Fruit fly (Drosophila melanogaster) whole organism, embryonic: ENCODE results near the gene ATPsynC.

Source experiments
- Atf-2 ChIP-seq: fragments of 200-800 bp; sonication (Bioruptor generic); optimal IDR thresholded peaks from 2 replicates; lab custom pipeline; 2016; ENCODE audit warnings: missing biosample characterization, missing genetic modification characterization
- CG11695 ChIP-seq: fragments of 200-800 bp; sonication (Bioruptor generic); IDR thresholded peaks from 3 replicates; pipeline ENCODE4 v1.3.6; 2022; ENCODE audit warnings: missing biosample characterization, missing genetic modification characterization
- CG11696 ChIP-seq: fragments of 200-800 bp; sonication (Bioruptor generic); IDR thresholded peaks from 2 replicates; pipeline ENCODE4 v1.3.6; 2022; ENCODE audit warnings: missing biosample characterization, missing genetic modification characterization
- CG12104 ChIP-seq: fragments of 200-800 bp; sonication (Bioruptor generic); optimal IDR thresholded peaks from 3 replicates; lab custom pipeline; 2016; ENCODE audit warnings: missing biosample characterization, missing genetic modification characterization
- CG15696 ChIP-seq: fragments of 200-800 bp; sonication (Bioruptor generic); optimal IDR thresholded peaks from 2 replicates; lab custom pipeline; 2019; ENCODE audit warnings: missing biosample characterization, mild to moderate bottlenecking, missing genetic modification characterization, moderate library complexity
- CG1603 ChIP-seq: fragments of 200-800 bp; sonication (Bioruptor generic); optimal IDR thresholded peaks from 2 replicates; lab custom pipeline; 2019; ENCODE audit warnings: missing biosample characterization, mild to moderate bottlenecking, missing genetic modification characterization, moderate library complexity
- CG17186 ChIP-seq: fragments of 200-800 bp; sonication (Bioruptor generic); optimal IDR thresholded peaks from 3 replicates; lab custom pipeline; 2017; ENCODE audit warnings: missing biosample characterization, missing genetic modification reagents, missing genetic modification characterization
- CG1792 ChIP-seq: fragments of 200-800 bp; sonication (Bioruptor generic); optimal IDR thresholded peaks from 2 replicates; lab custom pipeline; 2016; ENCODE audit warnings: missing biosample characterization, missing genetic modification characterization
- CG31388 ChIP-seq: fragments of 200-800 bp; sonication (Bioruptor generic); optimal IDR thresholded peaks from 2 replicates; lab custom pipeline; 2016; ENCODE audit warnings: missing biosample characterization, missing genetic modification characterization
- CG34224 ChIP-seq: fragments of 200-800 bp; sonication (Bioruptor generic); IDR thresholded peaks from 3 replicates; pipeline ENCODE4 v1.3.6; 2022; ENCODE audit warnings: missing biosample characterization, missing genetic modification characterization; ENCODE audit not compliant: partially characterized antibody
- CG4404 ChIP-seq: fragments of 200-800 bp; sonication (Bioruptor generic); IDR thresholded peaks from 2 replicates; pipeline ENCODE4 v1.3.6; 2022; ENCODE audit warnings: missing biosample characterization, missing genetic modification characterization
- CG4707 ChIP-seq: fragments of 200-800 bp; sonication (Bioruptor generic); optimal IDR thresholded peaks from 2 replicates; lab custom pipeline; 2018; ENCODE audit warnings: missing biosample characterization, mild to moderate bottlenecking, missing genetic modification characterization, moderate library complexity
- CG7786 ChIP-seq: fragments of 200-800 bp; sonication (Bioruptor generic); optimal IDR thresholded peaks from 2 replicates; lab custom pipeline; 2016; ENCODE audit warnings: missing biosample characterization, missing genetic modification characterization
- CG7987 ChIP-seq: fragments of 200-800 bp; sonication (Bioruptor generic); optimal IDR thresholded peaks from 2 replicates; lab custom pipeline; 2018; ENCODE audit warnings: missing biosample characterization, mild to moderate bottlenecking, missing genetic modification characterization, moderate library complexity
- CG8290 ChIP-seq, 3 experiments: fragments of 200-800 bp; sonication (Bioruptor generic); optimal IDR thresholded peaks; 2 replicates each; lab custom pipeline; 2016 to 2019; ENCODE audit warnings: missing biosample characterization in 3 of 3, missing genetic modification characterization in 3 of 3, mild to moderate bottlenecking in 2 of 3, moderate library complexity in 1 of 3
- CG8944 ChIP-seq: fragments of 200-800 bp; sonication (Bioruptor generic); optimal IDR thresholded peaks from 3 replicates; lab custom pipeline; 2016; ENCODE audit warnings: missing biosample characterization, missing genetic modification characterization
- CG9797 ChIP-seq: fragments of 200-800 bp; sonication (Bioruptor generic); optimal IDR thresholded peaks from 3 replicates; lab custom pipeline; 2018; ENCODE audit warnings: missing biosample characterization, mild to moderate bottlenecking, missing genetic modification characterization
- Dref ChIP-seq: fragments of 200-800 bp; sonication (Bioruptor generic); IDR thresholded peaks from 2 replicates; pipeline ENCODE4 v1.3.6; 2022; ENCODE audit warnings: missing biosample characterization, missing genetic modification characterization
- Gug ChIP-seq: fragments of 200-800 bp; sonication (Bioruptor generic); IDR thresholded peaks from 4 replicates; pipeline ENCODE4 v1.3.6; 2022; ENCODE audit warnings: missing biosample characterization, missing genetic modification characterization
- HLH54F ChIP-seq: fragments of 200-800 bp; sonication (Bioruptor generic); optimal IDR thresholded peaks from 3 replicates; lab custom pipeline; 2016; ENCODE audit warnings: missing biosample characterization, missing genetic modification characterization
- Hand ChIP-seq: fragments of 200-800 bp; sonication (Bioruptor generic); optimal IDR thresholded peaks from 2 replicates; lab custom pipeline; 2017; ENCODE audit warnings: mild to moderate bottlenecking, missing biosample characterization, missing genetic modification reagents, missing genetic modification characterization
- Hr78 ChIP-seq, 2 experiments: fragments of 200-800 bp in 1 of 2; fragments of >200 bp in 1 of 2; sonication (Bioruptor generic) in 1 of 2; optimal IDR thresholded peaks; 2 replicates each; lab custom pipeline; 2017 to 2019; ENCODE audit warnings: missing biosample characterization in 2 of 2, missing genetic modification characterization in 2 of 2, mild to moderate bottlenecking in 1 of 2, moderate library complexity in 1 of 2
- Hsf ChIP-seq: fragments of 200-800 bp; sonication (Bioruptor generic); optimal IDR thresholded peaks from 3 replicates; lab custom pipeline; 2016; ENCODE audit warnings: missing biosample characterization, missing genetic modification characterization
- Jarid2 ChIP-seq: fragments of 200-800 bp; sonication (Bioruptor generic); optimal IDR thresholded peaks from 3 replicates; lab custom pipeline; 2017; ENCODE audit warnings: mild to moderate bottlenecking, missing biosample characterization, missing genetic modification reagents, missing genetic modification characterization
- Pdp1 ChIP-seq, 2 experiments: fragments of 200-800 bp; sonication (Bioruptor generic); optimal IDR thresholded peaks; 3 replicates each; lab custom pipeline; 2016; ENCODE audit warnings: missing biosample characterization in 2 of 2, missing genetic modification characterization in 2 of 2, mild to moderate bottlenecking in 1 of 2, moderate library complexity in 1 of 2
- Six4 ChIP-seq: fragments of 200-800 bp; sonication (Bioruptor generic); optimal IDR thresholded peaks from 2 replicates; lab custom pipeline; 2016; ENCODE audit warnings: missing biosample characterization, missing genetic modification characterization
- Sry-δ ChIP-seq: fragments of 200-800 bp; sonication (Bioruptor generic); optimal IDR thresholded peaks from 2 replicates; lab custom pipeline; 2016; ENCODE audit warnings: missing biosample characterization, missing genetic modification characterization
- ab ChIP-seq: fragments of 200-800 bp; sonication (Bioruptor generic); optimal IDR thresholded peaks from 2 replicates; lab custom pipeline; 2016; ENCODE audit warnings: missing biosample characterization, missing genetic modification characterization
- aop ChIP-seq: fragments of 200-800 bp; sonication (Bioruptor generic); IDR thresholded peaks from 2 replicates; pipeline ENCODE4 v1.3.6; 2022; ENCODE audit warnings: missing biosample characterization, missing genetic modification characterization
- da ChIP-seq: fragments of 200-800 bp; sonication (Bioruptor generic); optimal IDR thresholded peaks from 2 replicates; lab custom pipeline; 2016; ENCODE audit warnings: missing biosample characterization, missing genetic modification characterization
- emc ChIP-seq: fragments of 200-800 bp; sonication (Bioruptor generic); optimal IDR thresholded peaks from 2 replicates; lab custom pipeline; 2016; ENCODE audit warnings: missing biosample characterization, missing genetic modification characterization
- ewg ChIP-seq: fragments of 200-800 bp; sonication (Bioruptor generic); optimal IDR thresholded peaks from 3 replicates; lab custom pipeline; 2017; ENCODE audit warnings: mild to moderate bottlenecking, missing biosample characterization, missing genetic modification reagents, missing genetic modification characterization
- gcm ChIP-seq: fragments of 200-800 bp; sonication (Bioruptor generic); optimal IDR thresholded peaks from 2 replicates; lab custom pipeline; 2019; ENCODE audit warnings: missing biosample characterization, mild to moderate bottlenecking, missing genetic modification characterization, moderate library complexity
- gcm2 ChIP-seq: fragments of 200-800 bp; sonication (Bioruptor generic); optimal IDR thresholded peaks from 2 replicates; lab custom pipeline; 2016; ENCODE audit warnings: missing biosample characterization, missing genetic modification characterization
- hkb ChIP-seq, 2 experiments: fragments of 200-800 bp in 1 of 2; fragments of >200 bp in 1 of 2; sonication (Bioruptor generic) in 1 of 2; IDR thresholded peaks in 1 of 2; optimal IDR thresholded peaks in 1 of 2; 2 replicates each; pipeline versions ENCODE4 v1.3.6 to Lab custom; 2017 to 2022; ENCODE audit warnings: missing biosample characterization in 1 of 2, missing genetic modification characterization in 1 of 2
- lov ChIP-seq, 2 experiments: fragments of 200-800 bp in 1 of 2; fragments of >200 bp in 1 of 2; sonication (Bioruptor generic) in 1 of 2; IDR thresholded peaks in 1 of 2; optimal IDR thresholded peaks in 1 of 2; 2 replicates in 1 of 2; 3 replicates in 1 of 2; pipeline versions ENCODE4 v1.3.6 to Lab custom; 2017 to 2022; ENCODE audit warnings: missing biosample characterization in 1 of 2, missing genetic modification characterization in 1 of 2
- mirr ChIP-seq: fragments of 200-800 bp; sonication (Bioruptor generic); optimal IDR thresholded peaks from 3 replicates; lab custom pipeline; 2018; ENCODE audit warnings: missing biosample characterization, mild to moderate bottlenecking, missing genetic modification characterization
- pfk ChIP-seq: fragments of 200-800 bp; sonication (Bioruptor generic); optimal IDR thresholded peaks from 2 replicates; lab custom pipeline; 2018; ENCODE audit warnings: missing biosample characterization, mild to moderate bottlenecking, missing genetic modification characterization, moderate library complexity
- pum ChIP-seq: fragments of 200-800 bp; sonication (Bioruptor generic); optimal IDR thresholded peaks from 2 replicates; lab custom pipeline; 2016; ENCODE audit warnings: missing biosample characterization, missing genetic modification characterization
- tap ChIP-seq: fragments of 200-800 bp; optimal IDR thresholded peaks from 3 replicates; lab custom pipeline; 2019; ENCODE audit warnings: missing biosample characterization, mild to moderate bottlenecking, missing genetic modification characterization, moderate library complexity
- vnd ChIP-seq: fragments of 200-800 bp; sonication (Bioruptor generic); IDR thresholded peaks from 3 replicates; pipeline ENCODE4 v1.3.6; 2022; ENCODE audit warnings: missing biosample characterization, missing genetic modification characterization; ENCODE audit not compliant: partially characterized antibody
- zen ChIP-seq: fragments of 200-800 bp; sonication (Bioruptor generic); optimal IDR thresholded peaks from 3 replicates; lab custom pipeline; 2018; ENCODE audit warnings: missing biosample characterization, mild to moderate bottlenecking, missing genetic modification characterization, moderate library complexity

Gene ATPsynC

dm6 chr3R:31218997-31219992, at the start of gene ATPsynC (continued):
- peak; percentile 95 for TF ChIP-seq CG1603
- peak; percentile 26 for TF ChIP-seq CG15696
- peak; percentile 53 for TF ChIP-seq CG7987
- no peak for TF ChIP-seq CG11696 (GFP tag; lab: Robert Waterston, UW)
- TF ChIP-seq Hand (GFP tag; lab: Kevin White, UChicago) = peak; percentile 62
- peak; percentile 40 for TF ChIP-seq zen (tag; lab: Kevin White, UChicago)
- TF ChIP-seq mirr = peak; percentile 50
- TF ChIP-seq Hr78 (GFP tag; optimal IDR thresholded peaks at IDR 0.05; lab: Kevin White, UChicago) = peak in 1 of 2 experiments; percentile 17
- TF ChIP-seq ab = no peak
- TF ChIP-seq Jarid2 (GFP tag; lab: Kevin White, UChicago) = peak; percentile 78
- no peak for TF ChIP-seq aop (GFP tag; lab: Robert Waterston, UW)
- TF ChIP-seq Dref (GFP tag; lab: Robert Waterston, UW) = no peak
- TF ChIP-seq vnd = no peak
- TF ChIP-seq CG12104 (GFP tag; lab: Kevin White, UChicago) = peak; percentile 20
- no peak for TF ChIP-seq CG34224
- TF ChIP-seq HLH54F = peak; percentile 16
- no peak for TF ChIP-seq CG1792 (GFP tag; lab: Kevin White, UChicago)
- peak; percentile 17 for TF ChIP-seq emc (GFP tag; lab: Kevin White, UChicago)
- peak; percentile 44 for TF ChIP-seq Hsf
- no peak for TF ChIP-seq CG31388 (GFP tag; lab: Kevin White, UChicago)
- no peak for TF ChIP-seq da (GFP tag; lab: Kevin White, UChicago)
- TF ChIP-seq CG4707 (GFP tag; lab: Kevin White, UChicago) = no peak
- no peak for TF ChIP-seq Atf-2 (GFP tag; lab: Kevin White, UChicago)
- TF ChIP-seq gcm (GFP tag; lab: Kevin White, UChicago) = peak; percentile 31
- peak; percentile 26 for TF ChIP-seq pum (GFP tag; lab: Kevin White, UChicago)
- peak; percentile 9 for TF ChIP-seq CG8290 (GFP tag; optimal IDR thresholded peaks at IDR 0.05; lab: Kevin White, UChicago)
- peak in 1 of 2 experiments; percentile 93 for TF ChIP-seq CG8290 (tag; optimal IDR thresholded peaks at IDR 0.05; lab: Kevin White, UChicago)
- TF ChIP-seq pfk (GFP tag; lab: Kevin White, UChicago) = no peak
- TF ChIP-seq hkb (optimal IDR thresholded peaks at IDR 0.05; lab: Kevin White, UChicago) = peak; percentile 31
- TF ChIP-seq hkb (GFP tag; IDR thresholded peaks at IDR 0.05; lab: Robert Waterston, UW) = no peak
- TF ChIP-seq CG17186 = peak; percentile 88
- TF ChIP-seq gcm2 (GFP tag; lab: Kevin White, UChicago) = no peak
- TF ChIP-seq tap (tag; lab: Kevin White, UChicago) = peak; percentile 11
- no peak for TF ChIP-seq lov (optimal IDR thresholded peaks at IDR 0.05; lab: Kevin White, UChicago)
- TF ChIP-seq lov (GFP tag; IDR thresholded peaks at IDR 0.05; lab: Robert Waterston, UW) = no peak
- TF ChIP-seq Sry-δ = peak; percentile 69
- TF ChIP-seq CG8944 (GFP tag; lab: Kevin White, UChicago) = peak; percentile 10
- TF ChIP-seq Pdp1 (GFP tag; optimal IDR thresholded peaks at IDR 0.05; lab: Kevin White, UChicago) = peak in 1 of 2 experiments; percentile 98
- peak; percentile 100 for TF ChIP-seq CG9797
- TF ChIP-seq Gug (GFP tag; lab: Robert Waterston, UW) = no peak
- peak; percentile 48 for TF ChIP-seq CG7786 (GFP tag; lab: Kevin White, UChicago)
- no peak for TF ChIP-seq Six4 (GFP tag; lab: Kevin White, UChicago)
- peak; percentile 51 for TF ChIP-seq ewg (GFP tag; lab: Kevin White, UChicago)
- TF ChIP-seq CG11695 = no peak
- no peak for TF ChIP-seq CG4404
